Worm (Caenorhabditis elegans): ENCODE data around the gene B0361.3.
"Not testable (repeated sequence)": the region's sequence is repeated elsewhere in the genome, so short reads cannot be mapped to it uniquely, and the experiment has no call there.

The B0361.3 gene

ce11 chrIII:7234148-7234547, 47.1 kb upstream of the B0361.3 start, which contains the start of gene ndus-8 (continued):
- peak; percentile 78 for TF ChIP-seq nhr-90 (tag; optimal IDR thresholded peaks at IDR 0.05; ENCODE audit: poor library complexity)
- peak; percentile 18 for TF ChIP-seq fkh-8 (tag; optimal IDR thresholded peaks at IDR 0.05)
- TF ChIP-seq pax-3 (tag; optimal IDR thresholded peaks at IDR 0.05): no peak
- no peak for TF ChIP-seq sup-37 (GFP tag; optimal IDR thresholded peaks at IDR 0.05)
- peak; percentile 57 for TF ChIP-seq hpl-2 (GFP tag; optimal IDR thresholded peaks at IDR 0.05)
- TF ChIP-seq skn-1 (tag; optimal IDR thresholded peaks at IDR 0.05): peak; percentile 57
- TF ChIP-seq lin-39 (tag; optimal IDR thresholded peaks at IDR 0.05): peak; percentile 43
- peak; percentile 38 for TF ChIP-seq lir-3 (tag; optimal IDR thresholded peaks at IDR 0.05; ENCODE audit: poor library complexity)
- no peak for TF ChIP-seq pqm-1 (tag; optimal IDR thresholded peaks at IDR 0.05)
- TF ChIP-seq blmp-1 (tag; optimal IDR thresholded peaks at IDR 0.05): peak; percentile 67
- TF ChIP-seq nhr-77 (tag; optimal IDR thresholded peaks at IDR 0.05): no peak
- no peak for TF ChIP-seq pag-3 (tag; optimal IDR thresholded peaks at IDR 0.05; ENCODE audit: borderline replicate concordance, insufficient read depth)
- TF ChIP-seq nhr-76 (tag; optimal IDR thresholded peaks at IDR 0.05): no peak
- peak; percentile 41 for TF ChIP-seq lin-13 (GFP tag; optimal IDR thresholded peaks at IDR 0.05)
- peak; percentile 35 for TF ChIP-seq elt-2 (tag; optimal IDR thresholded peaks at IDR 0.05)
- peak in 1 of 6 experiments; percentile 53 for TF ChIP-seq elt-3 (tag; optimal IDR thresholded peaks at IDR 0.05)
- TF ChIP-seq C04F5.9 (tag; optimal IDR thresholded peaks at IDR 0.05): peak; percentile 39
- TF ChIP-seq unc-62 (GFP tag; optimal IDR thresholded peaks at IDR 0.05): no peak
- no peak for TF ChIP-seq fos-1 (tag; optimal IDR thresholded peaks at IDR 0.05)
- TF ChIP-seq unc-130 (tag; optimal IDR thresholded peaks at IDR 0.05): peak; percentile 90
- no peak for TF ChIP-seq nhr-11 (tag; optimal IDR thresholded peaks at IDR 0.05)
- TF ChIP-seq nhr-71 (tag; optimal IDR thresholded peaks at IDR 0.05): peak; percentile 82
- peak; percentile 56 for TF ChIP-seq unc-86 (tag; optimal IDR thresholded peaks at IDR 0.05)
- peak in 1 of 2 experiments; percentile 57 for TF ChIP-seq mdl-1 (tag; optimal IDR thresholded peaks at IDR 0.05)

DNA sequence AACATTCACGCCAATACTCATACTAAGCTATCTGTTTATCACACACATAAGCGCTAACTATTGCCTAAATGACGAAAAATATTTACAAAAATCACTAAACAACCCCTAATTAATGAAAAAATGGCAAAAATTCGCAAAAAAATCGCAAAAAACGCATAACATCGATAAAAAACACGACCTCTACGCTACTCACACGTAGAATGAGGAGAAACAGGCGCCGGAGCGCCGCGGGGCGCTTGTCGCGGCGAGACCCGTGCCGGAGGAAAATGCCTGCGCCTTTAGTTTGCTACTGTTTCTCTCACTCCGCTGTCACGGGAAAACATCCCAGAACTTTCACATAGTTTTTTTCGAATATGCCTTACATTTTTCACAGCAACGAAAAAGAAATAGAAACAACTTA, 43.4 kb upstream of the B0361.3 start:
- peak in 1 of 2 experiments; percentile 24 for TF ChIP-seq efl-1 (optimal IDR thresholded peaks at IDR 0.05)
- TF ChIP-seq efl-1 (GFP tag; optimal IDR thresholded peaks at IDR 0.05 in 1 of 2): not testable (repeated sequence)

DNA sequence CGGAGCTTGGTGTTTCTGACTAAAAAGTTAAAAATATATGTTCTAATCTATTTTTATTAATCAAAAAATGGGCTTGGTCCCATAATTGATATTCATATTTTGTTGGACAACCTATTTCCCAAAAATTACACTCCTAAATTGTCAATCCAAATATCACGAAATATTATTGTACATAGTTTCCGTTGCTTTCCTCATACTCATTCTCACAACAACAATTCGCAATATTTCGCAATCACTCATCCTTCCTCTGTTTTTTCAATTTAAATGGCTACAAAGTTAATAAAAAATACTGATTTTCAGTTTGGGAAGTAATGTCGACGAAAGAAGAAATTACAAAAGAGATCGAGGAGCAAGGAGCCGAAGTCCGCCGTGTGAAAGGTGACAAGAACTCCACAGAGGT, 42.5 kb upstream of the B0361.3 start, which contains the start of gene pars-1:
pars-1 (plus strand) TSS at position 301 of the 400 bp plus-strand sequence.
- no peak for TF ChIP-seq ceh-90 (tag; optimal IDR thresholded peaks at IDR 0.05)
- TF ChIP-seq aly-2 (tag; optimal IDR thresholded peaks at IDR 0.05): no peak
- TF ChIP-seq alr-1 (tag; optimal IDR thresholded peaks at IDR 0.05; ENCODE audit: borderline replicate concordance): no peak
- no peak for TF ChIP-seq nhr-237 (tag; optimal IDR thresholded peaks at IDR 0.05)
- TF ChIP-seq ets-5 (GFP tag; IDR thresholded peaks at IDR 0.05): no peak
- TF ChIP-seq isw-1 (GFP tag; IDR thresholded peaks at IDR 0.05): no peak
- no peak for TF ChIP-seq egl-13 (tag; optimal IDR thresholded peaks at IDR 0.05)

- TF ChIP-seq ceh-63 (GFP tag; optimal IDR thresholded peaks at IDR 0.05): no peak
Observed at ce11 chrIII:7239416-7239815, 41.8 kb upstream of the B0361.3 start.

ce11 chrIII:7241065-7241464, 40.2 kb upstream of the B0361.3 start, which contains the start of gene ztf-31:
Gene ztf-31, plus strand, starts transcription at chrIII:7241365.
- TF ChIP-seq nhr-20 (tag; optimal IDR thresholded peaks at IDR 0.05) (no peak), grh-1 (GFP tag; IDR thresholded peaks at IDR 0.05) (no peak), nhr-85 (tag) (no peak), elt-2 (tag; optimal IDR thresholded peaks at IDR 0.05) (no peak), mdl-1 (tag; optimal IDR thresholded peaks at IDR 0.05) (no peak), mep-1 (tag; optimal IDR thresholded peaks at IDR 0.05) (no peak), egl-13 (tag; optimal IDR thresholded peaks at IDR 0.05) (no peak), lin-13 (GFP tag; optimal IDR thresholded peaks at IDR 0.05) (no peak), nhr-19 (GFP tag; conservative IDR thresholded peaks at IDR 0.05) (no peak), efl-1 (optimal IDR thresholded peaks at IDR 0.05) (no peak), efl-1 (GFP tag; optimal IDR thresholded peaks at IDR 0.05 in 1 of 2) (no peak), C04F5.9 (tag; optimal IDR thresholded peaks at IDR 0.05) (no peak), tbx-2 (tag; optimal IDR thresholded peaks at IDR 0.05) (no peak), nhr-84 (tag; optimal IDR thresholded peaks at IDR 0.05) (no peak), tlp-1 (tag; optimal IDR thresholded peaks at IDR 0.05) (no peak), isw-1 (GFP tag; IDR thresholded peaks at IDR 0.05) (no peak), fos-1 (tag; optimal IDR thresholded peaks at IDR 0.05) (no peak)

All from whole organism, L1 larva.